Worm (Caenorhabditis elegans) whole organism, L4/young adult: ENCODE measurements around the gene Y79H2A.2.

Source experiments
- W03F9.2 ChIP-seq: fragments of 150-350 bp; optimal IDR thresholded peaks from 2 replicates; lab custom pipeline; 2014; ENCODE audit warnings: missing biosample characterization, missing genetic modification characterization
- him-1 ChIP-seq: sonication (generic microtip); optimal IDR thresholded peaks from 2 replicates; lab custom pipeline; 2016; ENCODE audit warnings: missing genotype, missing genetic modification reagents, missing genetic modification characterization, missing compliant biosample characterization

ce11 chrIII:12058429-12058828, 27.9 kb upstream of the Y79H2A.2 start, which contains the start of gene arx-3:
- TF ChIP-seq him-1 (no peak), W03F9.2 (tag; lab: Kevin White, UChicago) (peak; percentile 10)
